Worm (Caenorhabditis elegans): Measurements from ENCODE around the gene R11G1.1.

- TF ChIP-seq snpc-4 (GFP tag; optimal IDR thresholded peaks at IDR 0.05) = no peak
- TF ChIP-seq snpc-4 (tag; optimal IDR thresholded peaks at IDR 0.05) = no peak
- no peak for TF ChIP-seq madf-8 (GFP tag; conservative IDR thresholded peaks at IDR 0.05)
- TF ChIP-seq sea-2 (GFP tag; IDR thresholded peaks at IDR 0.05) = no peak
- no peak for TF ChIP-seq rec-8 (tag; optimal IDR thresholded peaks at IDR 0.05)
- TF ChIP-seq unc-62 (GFP tag; optimal IDR thresholded peaks at IDR 0.05) = no peak
- no peak for TF ChIP-seq lin-35 (GFP tag; optimal IDR thresholded peaks at IDR 0.05)
- no peak for TF ChIP-seq pha-4 (tag; optimal IDR thresholded peaks at IDR 0.05)
These were observed 50.5 kb downstream of the R11G1.1 start for ce11 chrX:3709747-3710146.
